Fruit fly (Drosophila melanogaster): ENCODE results near the gene CG7512.

CG7512 gene

dm6 chr3L:11554338-11554737, 40.8 kb downstream of the CG7512 start:
- peak; percentile 68 for TF ChIP-seq CG8301 (tag; optimal IDR thresholded peaks at IDR 0.05)
- TF ChIP-seq CG17806 (tag; optimal IDR thresholded peaks at IDR 0.05) = peak; percentile 73
- TF ChIP-seq fd96Ca (GFP tag; IDR thresholded peaks at IDR 0.05) = no peak
- TF ChIP-seq Snoo (tag; optimal IDR thresholded peaks at IDR 0.05) = peak; percentile 49
- no peak for TF ChIP-seq EcR (GFP tag; optimal IDR thresholded peaks at IDR 0.05)
- peak; percentile 71 for TF ChIP-seq CG15710 (tag; optimal IDR thresholded peaks at IDR 0.05)
- peak; percentile 56 for TF ChIP-seq CG32121 (GFP tag; IDR thresholded peaks at IDR 0.05)
- TF ChIP-seq CG12605 (GFP tag; IDR thresholded peaks at IDR 0.05) = peak; percentile 49
- peak; percentile 61; the same call in 2 of the 3 replicates for TF ChIP-seq CG4496 (GFP tag; IDR thresholded peaks at IDR 0.05)
- TF ChIP-seq gl (tag; optimal IDR thresholded peaks at IDR 0.05) = peak; percentile 27
- TF ChIP-seq CG34367 (tag; optimal IDR thresholded peaks at IDR 0.05) = peak; percentile 54
- TF ChIP-seq Pif1B (GFP tag; optimal IDR thresholded peaks at IDR 0.05) = peak; percentile 56
- TF ChIP-seq CG8159 (tag; optimal IDR thresholded peaks at IDR 0.05) = peak; percentile 81
- peak; percentile 49 for TF ChIP-seq Pif1A (GFP tag; optimal IDR thresholded peaks at IDR 0.05)
- TF ChIP-seq CG14655 (GFP tag; optimal IDR thresholded peaks at IDR 0.05) = peak; percentile 79
- TF ChIP-seq CG13204 (GFP tag; optimal IDR thresholded peaks at IDR 0.05) = no peak
- no peak for TF ChIP-seq CG10348 (GFP tag; IDR thresholded peaks at IDR 0.05)
- TF ChIP-seq D1 (tag; optimal IDR thresholded peaks at IDR 0.05) = no peak
- peak; percentile 41 for TF ChIP-seq rn (GFP tag; IDR thresholded peaks at IDR 0.05)
- TF ChIP-seq Ets98B (GFP tag; IDR thresholded peaks at IDR 0.05) = peak; percentile 53; the same call in 1 of the 2 replicates
- TF ChIP-seq CG9948 (tag; optimal IDR thresholded peaks at IDR 0.05) = peak; percentile 55

DNA sequence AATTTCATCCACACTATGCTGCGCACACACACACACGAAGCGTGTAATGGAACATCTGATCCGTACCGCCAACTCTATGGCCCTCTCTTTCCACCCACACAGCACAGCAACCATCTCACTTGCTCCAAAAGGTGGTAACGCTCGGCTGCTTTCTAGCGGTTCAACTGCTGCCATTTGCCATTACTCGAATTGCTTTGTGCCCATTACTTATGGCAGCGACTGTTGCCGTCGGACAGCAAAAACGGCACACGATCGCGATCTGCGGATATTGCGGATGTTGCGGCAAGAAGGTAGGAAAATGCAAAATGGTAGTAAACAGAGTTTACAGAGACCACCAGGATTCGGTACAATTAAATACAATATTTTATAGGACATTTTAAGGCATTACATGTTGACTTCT, 41.3 kb downstream of the CG7512 start:
- no peak for TF ChIP-seq CG34367 (tag; optimal IDR thresholded peaks at IDR 0.05)
- no peak for TF ChIP-seq fd96Ca (GFP tag; IDR thresholded peaks at IDR 0.05)
- TF ChIP-seq Pif1A (GFP tag; optimal IDR thresholded peaks at IDR 0.05) = no peak
- TF ChIP-seq CG8301 (tag; optimal IDR thresholded peaks at IDR 0.05) = no peak
- TF ChIP-seq Pif1B (GFP tag; optimal IDR thresholded peaks at IDR 0.05) = no peak
- TF ChIP-seq D1 (tag; optimal IDR thresholded peaks at IDR 0.05) = no peak
- TF ChIP-seq CG14655 (GFP tag; optimal IDR thresholded peaks at IDR 0.05) = no peak
- no peak; the same call in 1 of the 2 replicates for TF ChIP-seq Ets98B (GFP tag; IDR thresholded peaks at IDR 0.05)
- no peak for TF ChIP-seq CG17806 (tag; optimal IDR thresholded peaks at IDR 0.05)
- TF ChIP-seq CG4496 (GFP tag; IDR thresholded peaks at IDR 0.05) = no peak
- no peak for TF ChIP-seq CG10348 (GFP tag; IDR thresholded peaks at IDR 0.05)
- TF ChIP-seq CG8159 (tag; optimal IDR thresholded peaks at IDR 0.05) = no peak
- TF ChIP-seq CG12605 (GFP tag; IDR thresholded peaks at IDR 0.05) = no peak

- TF ChIP-seq EcR (GFP tag; optimal IDR thresholded peaks at IDR 0.05) (peak; percentile 9), rn (GFP tag; IDR thresholded peaks at IDR 0.05) (no peak), CG4496 (GFP tag; IDR thresholded peaks at IDR 0.05) (peak; percentile 48; the same call in 1 of the 3 replicates), CG8301 (tag; optimal IDR thresholded peaks at IDR 0.05) (peak; percentile 82), D1 (tag; optimal IDR thresholded peaks at IDR 0.05) (peak; percentile 17), CG17806 (tag; optimal IDR thresholded peaks at IDR 0.05) (peak; percentile 66), fd96Ca (GFP tag; IDR thresholded peaks at IDR 0.05) (peak; percentile 69; the same call in 1 of the 3 replicates), Pif1A (GFP tag; optimal IDR thresholded peaks at IDR 0.05) (no peak), CG15710 (tag; optimal IDR thresholded peaks at IDR 0.05) (peak; percentile 54), CG10348 (GFP tag; IDR thresholded peaks at IDR 0.05) (no peak), Pif1B (GFP tag; optimal IDR thresholded peaks at IDR 0.05) (no peak), Ets98B (GFP tag; IDR thresholded peaks at IDR 0.05) (peak; percentile 28; the same call in 1 of the 2 replicates), CG34367 (tag; optimal IDR thresholded peaks at IDR 0.05) (peak; percentile 28), CG32121 (GFP tag; IDR thresholded peaks at IDR 0.05) (peak; percentile 75), gl (tag; optimal IDR thresholded peaks at IDR 0.05) (peak; percentile 62), CG12605 (GFP tag; IDR thresholded peaks at IDR 0.05) (peak; percentile 47; the same call in 1 of the 2 replicates), CG13204 (GFP tag; optimal IDR thresholded peaks at IDR 0.05) (peak; percentile 55), CG14655 (GFP tag; optimal IDR thresholded peaks at IDR 0.05) (peak; percentile 71), Snoo (tag; optimal IDR thresholded peaks at IDR 0.05) (no peak), CG9948 (tag; optimal IDR thresholded peaks at IDR 0.05) (peak; percentile 73), CG8159 (tag; optimal IDR thresholded peaks at IDR 0.05) (peak; percentile 75)
Observed at dm6 chr3L:11555662-11556460, 42.4 kb downstream of the CG7512 start.

- TF ChIP-seq CG10348 (GFP tag; IDR thresholded peaks at IDR 0.05) (no peak), CG9948 (tag; optimal IDR thresholded peaks at IDR 0.05) (peak; percentile 8), CG15710 (tag; optimal IDR thresholded peaks at IDR 0.05) (no peak), Snoo (tag; optimal IDR thresholded peaks at IDR 0.05) (no peak), Pif1B (GFP tag; optimal IDR thresholded peaks at IDR 0.05) (no peak), CG14655 (GFP tag; optimal IDR thresholded peaks at IDR 0.05) (no peak)
Observed at dm6 chr3L:11556637-11557036, 43.1 kb downstream of the CG7512 start.

DNA sequence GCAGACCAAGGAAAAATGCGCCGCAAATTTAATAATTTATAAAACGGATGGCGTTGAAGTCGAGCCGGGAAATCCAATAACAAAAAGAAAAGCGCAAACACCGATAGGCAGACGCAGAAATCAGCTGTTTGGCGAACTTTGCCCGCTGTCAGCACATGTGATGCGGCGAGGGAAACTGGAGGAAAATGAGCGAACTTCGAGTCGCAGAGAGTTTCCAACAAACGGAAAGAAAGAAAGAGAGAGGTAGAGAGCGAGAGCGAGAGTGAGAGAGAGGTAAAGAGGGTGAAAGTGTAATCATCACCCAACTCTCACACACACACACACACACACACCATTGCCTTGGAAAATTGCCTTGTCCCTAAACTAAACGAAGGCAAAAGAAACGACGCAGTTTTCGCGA, 43.7 kb downstream of the CG7512 start:
- TF ChIP-seq CG17806 (tag; optimal IDR thresholded peaks at IDR 0.05) (peak; percentile 21), rn (GFP tag; IDR thresholded peaks at IDR 0.05) (no peak), Ets98B (GFP tag; IDR thresholded peaks at IDR 0.05) (peak; percentile 76), EcR (GFP tag; optimal IDR thresholded peaks at IDR 0.05) (peak; percentile 6), CG15710 (tag; optimal IDR thresholded peaks at IDR 0.05) (no peak), Snoo (tag; optimal IDR thresholded peaks at IDR 0.05) (no peak), CG8301 (tag; optimal IDR thresholded peaks at IDR 0.05) (peak; percentile 73), Pif1A (GFP tag; optimal IDR thresholded peaks at IDR 0.05) (peak; percentile 50), CG32121 (GFP tag; IDR thresholded peaks at IDR 0.05) (peak; percentile 26; the same call in 1 of the 2 replicates), CG8159 (tag; optimal IDR thresholded peaks at IDR 0.05) (peak; percentile 9), fd96Ca (GFP tag; IDR thresholded peaks at IDR 0.05) (peak; percentile 78), CG12605 (GFP tag; IDR thresholded peaks at IDR 0.05) (peak; percentile 84), CG14655 (GFP tag; optimal IDR thresholded peaks at IDR 0.05) (peak; percentile 77), gl (tag; optimal IDR thresholded peaks at IDR 0.05) (peak; percentile 89), CG10348 (GFP tag; IDR thresholded peaks at IDR 0.05) (no peak), Pif1B (GFP tag; optimal IDR thresholded peaks at IDR 0.05) (peak; percentile 6), CG9948 (tag; optimal IDR thresholded peaks at IDR 0.05) (peak; percentile 9), D1 (tag; optimal IDR thresholded peaks at IDR 0.05) (no peak), CG4496 (GFP tag; IDR thresholded peaks at IDR 0.05) (peak; percentile 74), CG34367 (tag; optimal IDR thresholded peaks at IDR 0.05) (peak; percentile 33), CG13204 (GFP tag; optimal IDR thresholded peaks at IDR 0.05) (peak; percentile 73)

All from whole organism, pupa.